Worm (Caenorhabditis elegans): ENCODE results near the gene C08B6.14.

C08B6.14 gene

ce11 chrV:10084864-10085263, 17.0 kb downstream of the C08B6.14 start, which contains the start of gene R04B5.6:
TSS of gene R04B5.6 (plus strand) at chrV:10085164.
- peak; percentile 63 for TF ChIP-seq nhr-76 (tag; optimal IDR thresholded peaks at IDR 0.05)
- no peak for TF ChIP-seq lin-39 (tag; optimal IDR thresholded peaks at IDR 0.05)
- TF ChIP-seq nhr-77 (tag; optimal IDR thresholded peaks at IDR 0.05): no peak
- TF ChIP-seq zag-1 (tag; optimal IDR thresholded peaks at IDR 0.05): no peak
- TF ChIP-seq ceh-16 (tag; optimal IDR thresholded peaks at IDR 0.05): no peak
- no peak for TF ChIP-seq nhr-43 (tag; optimal IDR thresholded peaks at IDR 0.05; ENCODE audit: poor library complexity, severe bottlenecking)
- TF ChIP-seq elt-2 (tag; optimal IDR thresholded peaks at IDR 0.05): no peak
- no peak for TF ChIP-seq nhr-12 (tag; optimal IDR thresholded peaks at IDR 0.05)
- TF ChIP-seq hmg-11 (tag; optimal IDR thresholded peaks at IDR 0.05): no peak
- TF ChIP-seq ztf-4 (tag; optimal IDR thresholded peaks at IDR 0.05): peak; percentile 18

ce11 chrV:10083999-10084468, 17.8 kb downstream of the C08B6.14 start, which contains the start of gene nhr-12:
TSS of gene nhr-12 (minus strand) at chrV:10084049.
- TF ChIP-seq jun-1 (tag; optimal IDR thresholded peaks at IDR 0.05): no peak
- peak; percentile 28 for TF ChIP-seq ceh-28 (tag; optimal IDR thresholded peaks at IDR 0.05)
- no peak for TF ChIP-seq sea-2 (GFP tag; optimal IDR thresholded peaks at IDR 0.05)
- TF ChIP-seq pha-4 (tag; optimal IDR thresholded peaks at IDR 0.05): no peak
- no peak for TF ChIP-seq ztf-4 (tag; optimal IDR thresholded peaks at IDR 0.05)
- no peak for TF ChIP-seq fkh-2 (tag; optimal IDR thresholded peaks at IDR 0.05)
- no peak for TF ChIP-seq fos-1 (tag; optimal IDR thresholded peaks at IDR 0.05)
- no peak for TF ChIP-seq eor-1 (tag; optimal IDR thresholded peaks at IDR 0.05)
- TF ChIP-seq hmg-11 (tag; optimal IDR thresholded peaks at IDR 0.05): no peak
- TF ChIP-seq nhr-25 (tag; optimal IDR thresholded peaks at IDR 0.05): no peak
- no peak for TF ChIP-seq unc-62 (GFP tag; optimal IDR thresholded peaks at IDR 0.05)
- peak; percentile 2 for TF ChIP-seq skn-1 (tag; optimal IDR thresholded peaks at IDR 0.05)
- no peak for TF ChIP-seq nhr-237 (tag; optimal IDR thresholded peaks at IDR 0.05)
- peak; percentile 45 for TF ChIP-seq elt-2 (tag; optimal IDR thresholded peaks at IDR 0.05)
- no peak for TF ChIP-seq ama-1 (optimal IDR thresholded peaks at IDR 0.05)
- TF ChIP-seq nhr-67 (tag; optimal IDR thresholded peaks at IDR 0.05): no peak
- TF ChIP-seq egl-5 (tag; optimal IDR thresholded peaks at IDR 0.05): no peak
- TF ChIP-seq nhr-11 (tag; optimal IDR thresholded peaks at IDR 0.05): peak; percentile 8
- TF ChIP-seq mml-1 (tag; optimal IDR thresholded peaks at IDR 0.05): no peak
- TF ChIP-seq mdl-1 (tag; optimal IDR thresholded peaks at IDR 0.05): no peak
- TF ChIP-seq nhr-43 (tag; optimal IDR thresholded peaks at IDR 0.05; ENCODE audit: poor library complexity, severe bottlenecking): no peak
- no peak for TF ChIP-seq ZK546.5 (tag; optimal IDR thresholded peaks at IDR 0.05)
- no peak for TF ChIP-seq daf-12 (tag; optimal IDR thresholded peaks at IDR 0.05)
- TF ChIP-seq elt-1 (tag; optimal IDR thresholded peaks at IDR 0.05): no peak
- TF ChIP-seq fkh-10 (GFP tag; optimal IDR thresholded peaks at IDR 0.05): no peak
- no peak for TF ChIP-seq nhr-76 (tag; optimal IDR thresholded peaks at IDR 0.05)
- TF ChIP-seq elt-3 (tag; optimal IDR thresholded peaks at IDR 0.05): no peak
- no peak for TF ChIP-seq pqm-1 (tag; optimal IDR thresholded peaks at IDR 0.05)
- no peak for TF ChIP-seq ceh-9 (tag; optimal IDR thresholded peaks at IDR 0.05)
- TF ChIP-seq ceh-16 (tag; optimal IDR thresholded peaks at IDR 0.05): no peak
- no peak for TF ChIP-seq aly-2 (tag; optimal IDR thresholded peaks at IDR 0.05)
- no peak for TF ChIP-seq lsy-12 (tag; optimal IDR thresholded peaks at IDR 0.05)
- no peak for TF ChIP-seq nhr-12 (tag; optimal IDR thresholded peaks at IDR 0.05)
- TF ChIP-seq lin-39 (tag; optimal IDR thresholded peaks at IDR 0.05): no peak
- no peak for TF ChIP-seq lin-15B (tag; optimal IDR thresholded peaks at IDR 0.05)
- peak; percentile 0 for TF ChIP-seq nfya-1 (tag; optimal IDR thresholded peaks at IDR 0.05; ENCODE audit: insufficient read depth)
- no peak for TF ChIP-seq zag-1 (tag; optimal IDR thresholded peaks at IDR 0.05)
- TF ChIP-seq nhr-23 (tag; optimal IDR thresholded peaks at IDR 0.05): no peak

DNA sequence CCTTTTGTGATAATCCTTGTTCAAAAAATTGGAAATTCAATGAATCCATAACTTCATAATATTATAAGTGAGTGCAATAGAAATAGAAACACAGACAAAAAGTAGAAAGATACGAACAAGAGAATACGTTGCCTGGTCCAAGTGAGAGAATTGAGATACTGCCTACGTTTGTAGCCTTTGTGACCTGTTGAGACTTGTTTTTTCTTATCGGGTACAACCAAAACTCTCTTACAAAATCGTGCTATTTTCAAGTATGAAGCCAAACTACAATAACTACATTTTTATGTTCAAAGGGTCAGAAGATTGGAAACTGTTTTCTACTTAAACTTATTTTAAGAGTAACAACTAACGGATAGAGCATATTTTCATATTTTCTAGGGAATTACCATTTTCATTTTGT, 20.2 kb downstream of the C08B6.14 start, which contains the start of gene nhr-205:
Gene nhr-205 (minus strand): TSS at position 141 of the 400 bp plus-strand sequence.
- TF ChIP-seq lin-39 (tag; optimal IDR thresholded peaks at IDR 0.05): no peak
- TF ChIP-seq nhr-76 (tag; optimal IDR thresholded peaks at IDR 0.05): peak; percentile 77
